Fruit fly (Drosophila melanogaster) whole organism, embryonic: ENCODE measurements around the gene sti.

Source experiments
- Atf6 ChIP-seq: fragments of 200-800 bp; sonication (Bioruptor generic); IDR thresholded peaks from 2 replicates; pipeline ENCODE4 v1.3.6; 2022; ENCODE audit warnings: missing biosample characterization, missing genetic modification characterization
- Awh ChIP-seq: fragments of 200-800 bp; sonication (Bioruptor generic); IDR thresholded peaks from 2 replicates; pipeline ENCODE4, ENCODE4 v1.3.6; 2022; ENCODE audit warnings: missing biosample characterization, missing genetic modification characterization
- CG12299 ChIP-seq: fragments of 200-800 bp; sonication (Bioruptor generic); optimal IDR thresholded peaks from 2 replicates; lab custom pipeline; 2018; ENCODE audit warnings: missing biosample characterization, mild to moderate bottlenecking, missing genetic modification characterization
- CG1602 ChIP-seq: fragments of 200-800 bp; sonication (Bioruptor generic); optimal IDR thresholded peaks from 3 replicates; lab custom pipeline; 2016; ENCODE audit warnings: missing biosample characterization, missing genetic modification characterization
- CG17328 ChIP-seq: fragments of 200-800 bp; sonication (Bioruptor generic); IDR thresholded peaks from 2 replicates; pipeline ENCODE4 v1.3.6; 2022; ENCODE audit warnings: missing biosample characterization, missing genetic modification characterization
- CG17802 ChIP-seq: fragments of 200-800 bp; sonication (Bioruptor generic); optimal IDR thresholded peaks from 2 replicates; lab custom pipeline; 2018; ENCODE audit warnings: missing biosample characterization, mild to moderate bottlenecking, missing genetic modification characterization, moderate library complexity
- CG2202 ChIP-seq: fragments of 200-800 bp; sonication (Bioruptor generic); optimal IDR thresholded peaks from 2 replicates; lab custom pipeline; 2018; ENCODE audit warnings: missing biosample characterization, mild to moderate bottlenecking, missing genetic modification characterization
- CG2889 ChIP-seq: fragments of 200-800 bp; sonication (Bioruptor generic); IDR thresholded peaks from 3 replicates; pipeline ENCODE4 v1.3.6; 2022; ENCODE audit warnings: missing biosample characterization, missing genetic modification characterization
- CG30403 ChIP-seq: fragments of 200-800 bp; sonication (Bioruptor generic); optimal IDR thresholded peaks from 3 replicates; lab custom pipeline; 2016; ENCODE audit warnings: missing biosample characterization, missing genetic modification characterization
- CG33213 ChIP-seq: fragments of 200-800 bp; sonication (Bioruptor generic); optimal IDR thresholded peaks from 3 replicates; lab custom pipeline; 2016; ENCODE audit warnings: missing biosample characterization, missing genetic modification characterization
- CG34376 ChIP-seq: fragments of 200-800 bp; sonication (Bioruptor generic); optimal IDR thresholded peaks from 2 replicates; lab custom pipeline; 2018; ENCODE audit warnings: missing biosample characterization, mild to moderate bottlenecking, missing genetic modification characterization
- CG42726 ChIP-seq: fragments of 200-800 bp; sonication (Bioruptor generic); IDR thresholded peaks from 2 replicates; pipeline ENCODE4 v1.3.6; 2022; ENCODE audit warnings: missing biosample characterization, missing genetic modification characterization; ENCODE audit not compliant: partially characterized antibody
- CG6854 ChIP-seq: fragments of 200-800 bp; sonication (Bioruptor generic); optimal IDR thresholded peaks from 3 replicates; lab custom pipeline; 2017; ENCODE audit warnings: missing biosample characterization, mild to moderate bottlenecking, missing genetic modification characterization
- CG7372 ChIP-seq: fragments of 200-800 bp; sonication (Bioruptor generic); IDR thresholded peaks from 2 replicates; pipeline ENCODE4 v1.3.6; 2022; ENCODE audit warnings: missing biosample characterization, missing genetic modification characterization
- CG8359 ChIP-seq: fragments of 200-800 bp; sonication (Bioruptor generic); optimal IDR thresholded peaks from 2 replicates; lab custom pipeline; 2017; ENCODE audit warnings: missing biosample characterization, mild to moderate bottlenecking, missing genetic modification characterization, borderline replicate concordance
- CG8944 ChIP-seq: fragments of 200-800 bp; sonication (Bioruptor generic); optimal IDR thresholded peaks from 3 replicates; lab custom pipeline; 2016; ENCODE audit warnings: missing biosample characterization, missing genetic modification characterization
- Dip3 ChIP-seq: fragments of 200-800 bp; sonication (Bioruptor generic); optimal IDR thresholded peaks from 3 replicates; lab custom pipeline; 2016; ENCODE audit warnings: missing biosample characterization, missing genetic modification characterization
- Gsc ChIP-seq: fragments of 200-800 bp; sonication (Bioruptor generic); IDR thresholded peaks from 2 replicates; pipeline ENCODE4 v1.3.6; 2022; ENCODE audit warnings: missing biosample characterization, missing genetic modification characterization
- Hand ChIP-seq: fragments of 200-800 bp; sonication (Bioruptor generic); optimal IDR thresholded peaks from 2 replicates; lab custom pipeline; 2017; ENCODE audit warnings: mild to moderate bottlenecking, missing biosample characterization, missing genetic modification reagents, missing genetic modification characterization
- Jarid2 ChIP-seq: fragments of 200-800 bp; sonication (Bioruptor generic); optimal IDR thresholded peaks from 3 replicates; lab custom pipeline; 2017; ENCODE audit warnings: mild to moderate bottlenecking, missing biosample characterization, missing genetic modification reagents, missing genetic modification characterization
- Mrtf ChIP-seq: fragments of 200-800 bp; sonication (Bioruptor generic); IDR thresholded peaks from 3 replicates; pipeline ENCODE4 v1.3.6; 2022; ENCODE audit warnings: missing biosample characterization, missing genetic modification characterization
- NC2β ChIP-seq: fragments of 200-800 bp; sonication (Bioruptor generic); optimal IDR thresholded peaks from 2 replicates; lab custom pipeline; 2016; ENCODE audit warnings: missing biosample characterization, missing genetic modification characterization
- NfI ChIP-seq: fragments of 200-800 bp; sonication (Bioruptor generic); optimal IDR thresholded peaks from 3 replicates; lab custom pipeline; 2018; ENCODE audit warnings: missing biosample characterization, mild to moderate bottlenecking, missing genetic modification characterization, moderate library complexity
- Rfx ChIP-seq: fragments of 200-800 bp; sonication (Bioruptor generic); IDR thresholded peaks from 2 replicates; pipeline ENCODE4 v1.3.6; 2022; ENCODE audit warnings: missing biosample characterization, missing genetic modification characterization
- Stat92E ChIP-seq, 3 experiments: fragments of >200 bp in 2 of 3; fragments of 200-800 bp in 1 of 3; sonication (Bioruptor generic) in 1 of 3; optimal IDR thresholded peaks; 2 replicates each; lab custom pipeline; 2017 to 2019; ENCODE audit warnings: missing biosample characterization in 3 of 3, missing genetic modification characterization in 3 of 3, mild to moderate bottlenecking in 1 of 3, moderate library complexity in 1 of 3
- Tbp ChIP-seq: fragments of >200 bp; optimal IDR thresholded peaks from 2 replicates; lab custom pipeline; 2018; ENCODE audit warnings: missing biosample characterization, missing genetic modification characterization
- Xrp1 ChIP-seq: fragments of 200-800 bp; sonication (Bioruptor generic); IDR thresholded peaks from 2 replicates; pipeline ENCODE4 v1.3.6; 2022; ENCODE audit warnings: missing biosample characterization, missing genetic modification characterization
- bab2 ChIP-seq: fragments of 200-800 bp; sonication (Bioruptor generic); optimal IDR thresholded peaks from 2 replicates; lab custom pipeline; 2016; ENCODE audit warnings: missing biosample characterization, missing genetic modification characterization
- cas ChIP-seq: fragments of 200-800 bp; sonication (Bioruptor generic); IDR thresholded peaks from 2 replicates; pipeline ENCODE4 v1.3.6; 2022; ENCODE audit warnings: missing biosample characterization, missing genetic modification characterization
- chif ChIP-seq, 2 experiments: fragments of 200-800 bp; sonication (Bioruptor generic); optimal IDR thresholded peaks; 3 replicates each; lab custom pipeline; 2016; ENCODE audit warnings: missing biosample characterization in 2 of 2, missing genetic modification characterization in 2 of 2
- chm ChIP-seq: fragments of 200-800 bp; sonication (Bioruptor generic); IDR thresholded peaks from 2 replicates; pipeline ENCODE4 v1.3.6; 2022; ENCODE audit warnings: missing biosample characterization, missing genetic modification characterization
- dpn ChIP-seq, 2 experiments: fragments of 200-800 bp; sonication (Bioruptor generic); optimal IDR thresholded peaks; 3 replicates each; lab custom pipeline; 2016; ENCODE audit warnings: missing biosample characterization in 2 of 2, missing genetic modification characterization in 2 of 2
- dysf ChIP-seq: fragments of 200-800 bp; sonication (Bioruptor generic); IDR thresholded peaks from 3 replicates; pipeline ENCODE4 v1.3.6; 2022; ENCODE audit warnings: missing biosample characterization, missing genetic modification characterization
- esg ChIP-seq: fragments of 200-800 bp; sonication (Bioruptor generic); conservative IDR thresholded peaks from 2 replicates; pipeline ENCODE4 v1.3.6; 2022; ENCODE audit warnings: missing biosample characterization, missing genetic modification characterization
- fd3F ChIP-seq: fragments of 200-800 bp; sonication (Bioruptor generic); optimal IDR thresholded peaks from 2 replicates; lab custom pipeline; 2018; ENCODE audit warnings: missing biosample characterization, mild to moderate bottlenecking, missing genetic modification characterization, moderate library complexity
- fd64A ChIP-seq: fragments of 200-800 bp; sonication (Bioruptor generic); optimal IDR thresholded peaks from 3 replicates; lab custom pipeline; 2018; ENCODE audit warnings: missing biosample characterization, mild to moderate bottlenecking, missing genetic modification characterization
- gcm ChIP-seq: fragments of 200-800 bp; sonication (Bioruptor generic); optimal IDR thresholded peaks from 2 replicates; lab custom pipeline; 2019; ENCODE audit warnings: missing biosample characterization, mild to moderate bottlenecking, missing genetic modification characterization, moderate library complexity
- ind ChIP-seq: fragments of 200-800 bp; sonication (Bioruptor generic); optimal IDR thresholded peaks from 3 replicates; lab custom pipeline; 2016; ENCODE audit warnings: missing biosample characterization, missing genetic modification characterization
- jing ChIP-seq: fragments of 200-800 bp; sonication (Bioruptor generic); optimal IDR thresholded peaks from 2 replicates; lab custom pipeline; 2018; ENCODE audit warnings: missing biosample characterization, mild to moderate bottlenecking, missing genetic modification characterization
- lmd ChIP-seq: fragments of 200-800 bp; sonication (Bioruptor generic); IDR thresholded peaks from 2 replicates; pipeline ENCODE4 v1.3.6; 2022; ENCODE audit warnings: missing biosample characterization, missing genetic modification characterization
- nau ChIP-seq: fragments of 200-800 bp; sonication (Bioruptor generic); optimal IDR thresholded peaks from 3 replicates; lab custom pipeline; 2017; ENCODE audit warnings: missing biosample characterization, mild to moderate bottlenecking, missing genetic modification characterization, missing genetic modification reagents
- org-1 ChIP-seq: fragments of 200-800 bp; sonication (Bioruptor generic); optimal IDR thresholded peaks from 2 replicates; lab custom pipeline; 2017; ENCODE audit warnings: missing biosample characterization, missing genetic modification characterization
- otp ChIP-seq: fragments of 200-800 bp; sonication (Bioruptor generic); IDR thresholded peaks from 3 replicates; pipeline ENCODE4, ENCODE4 v1.3.6; 2022; ENCODE audit warnings: missing biosample characterization, missing genetic modification characterization
- pfk ChIP-seq: fragments of 200-800 bp; sonication (Bioruptor generic); optimal IDR thresholded peaks from 2 replicates; lab custom pipeline; 2018; ENCODE audit warnings: missing biosample characterization, mild to moderate bottlenecking, missing genetic modification characterization, moderate library complexity
- run ChIP-seq: fragments of 200-800 bp; sonication (Bioruptor generic); optimal IDR thresholded peaks from 3 replicates; lab custom pipeline; 2018; ENCODE audit warnings: missing biosample characterization, mild to moderate bottlenecking, missing genetic modification characterization
- sna ChIP-seq: fragments of 200-800 bp; sonication (Bioruptor generic); IDR thresholded peaks from 2 replicates; pipeline ENCODE4 v1.3.6; 2022; ENCODE audit warnings: missing biosample characterization, missing genetic modification characterization; ENCODE audit not compliant: partially characterized antibody
- sob ChIP-seq: fragments of 200-800 bp; sonication (Bioruptor generic); IDR thresholded peaks from 2 replicates; pipeline ENCODE4 v1.3.6; 2022; ENCODE audit warnings: missing biosample characterization, missing genetic modification characterization
- sug ChIP-seq: fragments of 200-800 bp; optimal IDR thresholded peaks from 2 replicates; lab custom pipeline; 2019; ENCODE audit warnings: missing biosample characterization, mild to moderate bottlenecking, missing genetic modification characterization, moderate library complexity
- tll ChIP-seq, 2 experiments: fragments of 200-800 bp in 1 of 2; fragments of >200 bp in 1 of 2; sonication (Bioruptor generic) in 1 of 2; optimal IDR thresholded peaks; 2 replicates each; lab custom pipeline; 2017 to 2019; ENCODE audit warnings: missing biosample characterization in 2 of 2, missing genetic modification characterization in 2 of 2, mild to moderate bottlenecking in 1 of 2, moderate library complexity in 1 of 2
- toy ChIP-seq: fragments of 200-800 bp; sonication (Bioruptor generic); IDR thresholded peaks from 2 replicates; pipeline ENCODE4 v1.3.6; 2022; ENCODE audit warnings: missing biosample characterization, missing genetic modification characterization
- wek ChIP-seq: fragments of 200-800 bp; sonication (Bioruptor generic); optimal IDR thresholded peaks from 3 replicates; lab custom pipeline; 2018; ENCODE audit warnings: missing biosample characterization, mild to moderate bottlenecking, missing genetic modification characterization, moderate library complexity

The sti gene

dm6 chr3L:12482917-12483316 lies 31.7 kb downstream of the sti start (continued):
- TF ChIP-seq Tbp (GFP tag; lab: Kevin White, UChicago) (no peak), CG12299 (tag; lab: Kevin White, UChicago) (peak; percentile 37), Gsc (GFP tag; lab: Robert Waterston, UW) (no peak), NC2β (GFP tag; lab: Kevin White, UChicago) (peak; percentile 55), wek (GFP tag; lab: Kevin White, UChicago) (no peak), Rfx (GFP tag; lab: Robert Waterston, UW) (peak; percentile 47; the same call in 1 of the 2 replicates), sna (GFP tag; lab: Robert Waterston, UW) (no peak), CG17802 (tag; lab: Kevin White, UChicago) (no peak), CG17328 (0 out of 2 replicates have a peak, but pooled peaks have one; percentile 46), CG30403 (GFP tag; lab: Kevin White, UChicago) (peak; percentile 82), jing (GFP tag; lab: Kevin White, UChicago) (peak; percentile 42), CG8944 (GFP tag; lab: Kevin White, UChicago) (no peak), sug (tag; lab: Kevin White, UChicago) (peak; percentile 51), Atf6 (GFP tag; lab: Robert Waterston, UW) (peak; percentile 58; the same call in 1 of the 2 replicates), Stat92E (GFP tag; optimal IDR thresholded peaks at IDR 0.05; lab: Kevin White, UChicago) (no peak), nau (GFP tag; lab: Kevin White, UChicago) (peak; percentile 69), CG8359 (no peak), CG42726 (GFP tag; lab: Robert Waterston, UW) (no peak), Dip3 (peak; percentile 14), Xrp1 (GFP tag; lab: Robert Waterston, UW) (peak; percentile 80), CG33213 (GFP tag; lab: Kevin White, UChicago) (peak; percentile 39), CG7372 (GFP tag; lab: Robert Waterston, UW) (peak; percentile 41), Jarid2 (GFP tag; lab: Kevin White, UChicago) (peak; percentile 38), toy (GFP tag; lab: Robert Waterston, UW) (no peak), fd64A (no peak), gcm (GFP tag; lab: Kevin White, UChicago) (peak; percentile 66), CG1602 (GFP tag; lab: Kevin White, UChicago) (peak; percentile 56), fd3F (peak; percentile 63), Awh (GFP tag; lab: Robert Waterston, UW) (no peak), esg (GFP tag; lab: Robert Waterston, UW) (peak; percentile 45; the same call in 1 of the 2 replicates), lmd (peak; percentile 70), CG2202 (tag; lab: Kevin White, UChicago) (peak; percentile 15), tll (GFP tag; optimal IDR thresholded peaks at IDR 0.05; lab: Kevin White, UChicago) (no peak), cas (GFP tag; lab: Robert Waterston, UW) (no peak), CG34376 (GFP tag; lab: Kevin White, UChicago) (no peak)

dm6 chr3L:12482246-12482645 lies 32.4 kb downstream of the sti start, which contains the start of gene CG33725:
Gene CG33725, plus strand, starts transcription at chr3L:12482609.
- TF ChIP-seq org-1 (GFP tag; lab: Kevin White, UChicago) (no peak), otp (GFP tag; lab: Robert Waterston, UW) (0 out of 3 replicates have a peak, but pooled peaks have one; percentile 53), chif (GFP tag; optimal IDR thresholded peaks at IDR 0.05; lab: Kevin White, UChicago) (peak in 1 of 2 experiments; percentile 1), CG6854 (GFP tag; lab: Kevin White, UChicago) (no peak), dpn (GFP tag; optimal IDR thresholded peaks at IDR 0.05; lab: Kevin White, UChicago) (no peak), NfI (GFP tag; lab: Kevin White, UChicago) (peak; percentile 18), bab2 (GFP tag; lab: Kevin White, UChicago) (peak; percentile 31), dysf (0 out of 3 replicates have a peak, but pooled peaks have one; percentile 21), CG2889 (GFP tag; lab: Robert Waterston, UW) (no peak), sob (0 out of 2 replicates have a peak, but pooled peaks have one; percentile 45), chm (no peak), CG17328 (peak; percentile 33; the same call in 1 of the 2 replicates), run (tag; lab: Kevin White, UChicago) (no peak), pfk (GFP tag; lab: Kevin White, UChicago) (peak; percentile 71), Hand (GFP tag; lab: Kevin White, UChicago) (no peak), Mrtf (no peak), ind (GFP tag; lab: Kevin White, UChicago) (no peak)
